Worm (Caenorhabditis elegans): Measurements from ENCODE around the gene alh-11.
A peak's percentile ranks its signal among the peaks of the same experiment; 100 is the strongest.

Gene alh-11

DNA sequence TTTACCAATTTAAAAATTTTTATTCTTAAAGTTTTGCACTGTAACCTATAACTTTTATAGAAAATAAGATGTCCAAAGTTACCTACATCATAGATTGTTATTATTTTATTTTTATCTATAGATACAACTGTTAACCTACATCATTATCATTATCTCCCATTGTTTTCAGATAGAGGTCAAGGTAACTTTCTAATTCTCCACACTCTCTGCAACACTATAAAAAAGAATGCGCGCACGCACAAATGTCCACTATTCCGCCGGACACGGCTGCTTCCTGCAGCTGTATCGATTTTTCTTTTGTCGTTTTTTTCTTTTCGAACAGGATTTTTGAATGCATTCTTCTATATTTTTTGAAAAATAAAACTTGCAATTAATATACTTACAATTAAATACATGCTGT is 6.0 kb downstream of the alh-11 start:
- TF ChIP-seq ztf-28 (GFP tag; IDR thresholded peaks at IDR 0.05) (no peak), lsy-27 (tag; optimal IDR thresholded peaks at IDR 0.05; ENCODE audit: borderline replicate concordance, insufficient read depth) (no peak), F57A8.1 (GFP tag; optimal IDR thresholded peaks at IDR 0.05) (no peak), dpl-1 (GFP tag; optimal IDR thresholded peaks at IDR 0.05) (no peak), K12H6.12 (tag; optimal IDR thresholded peaks at IDR 0.05) (no peak), sea-2 (GFP tag; IDR thresholded peaks at IDR 0.05) (no peak), attf-3 (GFP tag; conservative IDR thresholded peaks at IDR 0.05) (no peak), ceh-27 (GFP tag; optimal IDR thresholded peaks at IDR 0.05) (no peak), tbx-9 (tag; optimal IDR thresholded peaks at IDR 0.05; ENCODE audit: borderline replicate concordance) (no peak), somi-1 (GFP tag; optimal IDR thresholded peaks at IDR 0.05) (no peak), dpff-1 (tag; optimal IDR thresholded peaks at IDR 0.05) (no peak), ceh-100 (GFP tag; IDR thresholded peaks at IDR 0.05) (no peak), let-607 (tag; optimal IDR thresholded peaks at IDR 0.05) (no peak), F23B12.7 (tag; optimal IDR thresholded peaks at IDR 0.05; ENCODE audit: insufficient read depth) (no peak), egl-18 (GFP tag; IDR thresholded peaks at IDR 0.05) (no peak), B0261.1 (tag; optimal IDR thresholded peaks at IDR 0.05) (no peak), tlf-1 (GFP tag; optimal IDR thresholded peaks at IDR 0.05) (no peak), let-526 (GFP tag; IDR thresholded peaks at IDR 0.05) (no peak)

DNA sequence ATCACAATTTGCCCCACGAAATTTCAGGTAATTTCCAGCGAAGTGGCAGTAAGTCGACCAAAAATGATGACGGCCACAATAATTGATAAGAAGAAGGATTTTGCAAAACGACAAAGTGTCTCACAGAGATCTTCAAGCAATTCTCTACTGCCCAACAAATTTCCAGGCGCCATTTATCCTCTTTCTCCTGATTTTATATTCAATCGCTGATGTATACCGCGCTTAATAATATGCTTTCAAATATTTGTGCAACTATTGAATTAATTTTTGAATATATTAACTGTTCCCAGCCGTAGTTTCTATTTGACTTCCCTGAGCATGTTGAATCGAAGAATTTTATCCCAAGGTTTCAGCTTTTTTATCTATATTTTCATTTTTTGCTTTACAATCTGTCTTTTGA is 7.7 kb downstream of the alh-11 start, which contains the start of gene tpst-2:
tpst-2 (plus strand) TSS at position 301 of the 400 bp plus-strand sequence.
- TF ChIP-seq aptf-2 (GFP tag; conservative IDR thresholded peaks at IDR 0.05) (no peak), attf-3 (GFP tag; conservative IDR thresholded peaks at IDR 0.05) (no peak), zfh-2 (GFP tag; conservative IDR thresholded peaks at IDR 0.05) (no peak), snpc-4 (GFP tag; optimal IDR thresholded peaks at IDR 0.05) (no peak), snpc-4 (tag; optimal IDR thresholded peaks at IDR 0.05) (no peak), mes-4 (tag; optimal IDR thresholded peaks at IDR 0.05) (no peak)

DNA sequence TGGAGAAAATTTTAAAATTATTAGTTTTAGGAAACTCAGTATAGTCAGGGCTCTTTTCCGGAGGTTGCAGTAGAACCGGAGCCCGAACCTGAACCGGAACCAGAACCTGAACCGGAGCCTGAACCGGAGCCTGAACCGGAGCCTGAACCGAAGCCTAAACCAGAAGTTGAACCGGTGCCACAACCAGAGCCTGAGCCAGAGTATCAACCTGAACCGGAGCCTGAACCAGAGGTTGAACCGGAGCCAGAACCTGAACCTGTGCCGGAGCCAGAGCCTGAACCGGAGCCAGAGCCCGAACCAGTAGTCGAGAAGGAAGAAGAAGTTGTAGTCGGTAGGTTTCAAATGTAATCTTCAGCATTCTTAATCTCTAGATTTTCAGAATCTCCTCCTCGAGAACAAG is 10.1 kb downstream of the alh-11 start:
- TF ChIP-seq egrh-3 (GFP tag; IDR thresholded peaks at IDR 0.05) (peak; percentile 54; the same call in 1 of the 2 replicates), ceh-27 (GFP tag; optimal IDR thresholded peaks at IDR 0.05) (no peak), cebp-1 (GFP tag; IDR thresholded peaks at IDR 0.05) (no peak), cebp-1 (tag; optimal IDR thresholded peaks at IDR 0.05) (no peak), egl-44 (GFP tag; IDR thresholded peaks at IDR 0.05) (no peak), him-1 (tag; optimal IDR thresholded peaks at IDR 0.05) (no peak), hlh-26 (GFP tag; conservative IDR thresholded peaks at IDR 0.05) (no peak), lin-54 (GFP tag; optimal IDR thresholded peaks at IDR 0.05) (no peak), Y53G8AR.9 (GFP tag; conservative IDR thresholded peaks at IDR 0.05) (no peak), zfh-2 (GFP tag; conservative IDR thresholded peaks at IDR 0.05) (peak; percentile 69), nhr-179 (tag; optimal IDR thresholded peaks at IDR 0.05) (no peak), nhr-90 (tag; optimal IDR thresholded peaks at IDR 0.05) (no peak), attf-5 (GFP tag; optimal IDR thresholded peaks at IDR 0.05) (no peak)

DNA sequence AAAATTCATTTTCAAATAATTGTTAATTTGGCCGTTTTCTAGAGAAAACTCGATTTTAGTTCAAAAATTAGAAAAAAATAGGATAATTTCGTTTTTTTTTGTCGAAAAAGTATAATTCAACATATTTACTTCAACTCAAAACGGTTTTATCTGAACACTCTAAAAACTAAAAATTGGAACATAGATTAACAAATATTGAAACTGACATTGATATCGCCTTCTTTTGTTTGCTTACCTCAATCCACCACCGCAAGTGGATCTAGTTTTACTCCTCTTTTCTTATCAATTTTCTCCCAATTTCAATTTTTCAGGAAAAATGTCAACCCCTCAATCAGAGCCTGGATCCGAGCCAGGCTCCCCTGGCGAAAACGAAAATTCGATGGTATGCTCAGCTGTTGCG is 13.8 kb downstream of the alh-11 start, which contains the start of gene ptl-1:
ptl-1 (plus strand) TSS at position 301 of the 400 bp plus-strand sequence.
- TF ChIP-seq Y53F4B.3 (GFP tag; IDR thresholded peaks at IDR 0.05) (no peak), xnd-1 (tag; optimal IDR thresholded peaks at IDR 0.05) (no peak), unc-62 (GFP tag; optimal IDR thresholded peaks at IDR 0.05) (no peak), ceh-79 (tag; optimal IDR thresholded peaks at IDR 0.05) (no peak), pbrm-1 (GFP tag; IDR thresholded peaks at IDR 0.05) (no peak), ztf-25 (GFP tag; IDR thresholded peaks at IDR 0.05) (no peak), lin-40 (tag; optimal IDR thresholded peaks at IDR 0.05) (no peak), ccch-3 (GFP tag; optimal IDR thresholded peaks at IDR 0.05) (no peak), K12H6.12 (tag; optimal IDR thresholded peaks at IDR 0.05) (no peak), zfh-2 (GFP tag; conservative IDR thresholded peaks at IDR 0.05) (no peak), snpc-1.3 (tag; optimal IDR thresholded peaks at IDR 0.05; ENCODE audit: insufficient read depth) (no peak), Y53G8AR.9 (GFP tag; conservative IDR thresholded peaks at IDR 0.05) (no peak), tbp1 (GFP tag; optimal IDR thresholded peaks at IDR 0.05) (no peak), hmg-1.2 (GFP tag; IDR thresholded peaks at IDR 0.05) (no peak), mes-4 (tag; optimal IDR thresholded peaks at IDR 0.05) (no peak)
